Fruit fly (Drosophila melanogaster) whole organism, adult: ENCODE data around the gene Cbp80.

Source experiments
- CG11617 ChIP-seq: fragments of 200-800 bp; sonication (Bioruptor generic); optimal IDR thresholded peaks from 2 replicates; lab custom pipeline; 2017; ENCODE audit warnings: mild to moderate bottlenecking, missing biosample characterization, missing genetic modification reagents, missing genetic modification characterization
- CG12768 ChIP-seq: fragments of 200-800 bp; sonication (Bioruptor generic); optimal IDR thresholded peaks from 2 replicates; lab custom pipeline; 2017; ENCODE audit warnings: missing biosample characterization, missing genetic modification characterization, mild to moderate bottlenecking, moderate library complexity, missing genetic modification reagents
- CG14711 ChIP-seq: fragments of 200-800 bp; sonication (Bioruptor generic); optimal IDR thresholded peaks from 2 replicates; lab custom pipeline; 2018; ENCODE audit warnings: missing biosample characterization, mild to moderate bottlenecking, missing genetic modification characterization, moderate library complexity
- CG1620 ChIP-seq: fragments of 200-800 bp; sonication (Bioruptor generic); optimal IDR thresholded peaks from 2 replicates; lab custom pipeline; 2016; ENCODE audit warnings: missing biosample characterization, missing genetic modification characterization
- CG33017 ChIP-seq: fragments of 200-800 bp; sonication (Bioruptor generic); optimal IDR thresholded peaks from 2 replicates; lab custom pipeline; 2018; ENCODE audit warnings: missing biosample characterization, mild to moderate bottlenecking, missing genetic modification characterization, moderate library complexity
- CG5204 ChIP-seq: fragments of 200-800 bp; sonication (Bioruptor generic); optimal IDR thresholded peaks from 2 replicates; lab custom pipeline; 2016; ENCODE audit warnings: missing biosample characterization, missing genetic modification characterization
- CG7045 ChIP-seq: fragments of 200-800 bp; sonication (Bioruptor generic); optimal IDR thresholded peaks from 2 replicates; lab custom pipeline; 2017; ENCODE audit warnings: missing biosample characterization, mild to moderate bottlenecking, missing genetic modification characterization
- CG7101 ChIP-seq: fragments of 200-800 bp; sonication (Bioruptor generic); optimal IDR thresholded peaks from 2 replicates; lab custom pipeline; 2018; ENCODE audit warnings: missing biosample characterization, mild to moderate bottlenecking, missing genetic modification characterization, moderate library complexity
- Clk ChIP-seq: fragments of 200-800 bp; sonication (Bioruptor generic); optimal IDR thresholded peaks from 2 replicates; lab custom pipeline; 2017; ENCODE audit warnings: missing biosample characterization, missing genetic modification characterization
- Crg-1 ChIP-seq: fragments of 200-800 bp; sonication (Bioruptor generic); optimal IDR thresholded peaks from 2 replicates; lab custom pipeline; 2016; ENCODE audit warnings: missing biosample characterization, missing genetic modification characterization
- Hr96 ChIP-seq: fragments of 200-800 bp; sonication (Bioruptor generic); optimal IDR thresholded peaks from 2 replicates; lab custom pipeline; 2016; ENCODE audit warnings: missing biosample characterization, missing genetic modification characterization
- Mnt ChIP-seq: fragments of 200-800 bp; sonication (Bioruptor generic); optimal IDR thresholded peaks from 2 replicates; lab custom pipeline; 2016; ENCODE audit warnings: missing biosample characterization, mild to moderate bottlenecking, missing genetic modification characterization
- bab1 ChIP-seq: fragments of 200-800 bp; sonication (Bioruptor generic); optimal IDR thresholded peaks from 3 replicates; lab custom pipeline; 2019; ENCODE audit warnings: missing biosample characterization, mild to moderate bottlenecking, missing genetic modification characterization, moderate library complexity
- cic ChIP-seq: fragments of 200-800 bp; sonication (Bioruptor generic); optimal IDR thresholded peaks from 2 replicates; lab custom pipeline; 2017; ENCODE audit warnings: missing biosample characterization, mild to moderate bottlenecking, missing genetic modification characterization, moderate library complexity
- cnc ChIP-seq, 2 experiments: fragments of >200 bp; optimal IDR thresholded peaks; 2 replicates each; lab custom pipeline; 2017
- kay ChIP-seq: fragments of 200-800 bp; sonication (Bioruptor generic); peaks from one replicate; lab custom pipeline; 2016; ENCODE audit warnings: missing biosample characterization, missing genetic modification characterization, borderline replicate concordance
- ovo ChIP-seq: fragments of 200-800 bp; sonication (Bioruptor generic); optimal IDR thresholded peaks from 2 replicates; lab custom pipeline; 2016; ENCODE audit warnings: missing biosample characterization, missing genetic modification characterization
- pad ChIP-seq: fragments of 200-800 bp; sonication (Bioruptor generic); optimal IDR thresholded peaks from 3 replicates; lab custom pipeline; 2017; ENCODE audit warnings: missing biosample characterization, missing genetic modification characterization, mild to moderate bottlenecking, moderate library complexity, missing genetic modification reagents
- tj ChIP-seq: fragments of 200-800 bp; sonication (Bioruptor generic); optimal IDR thresholded peaks from 3 replicates; lab custom pipeline; 2017; ENCODE audit warnings: missing biosample characterization, mild to moderate bottlenecking, missing genetic modification characterization, moderate library complexity
- toe ChIP-seq: fragments of 200-800 bp; sonication (Bioruptor generic); optimal IDR thresholded peaks from 2 replicates; lab custom pipeline; 2016; ENCODE audit warnings: missing biosample characterization, missing genetic modification characterization

Cbp80 gene

DNA sequence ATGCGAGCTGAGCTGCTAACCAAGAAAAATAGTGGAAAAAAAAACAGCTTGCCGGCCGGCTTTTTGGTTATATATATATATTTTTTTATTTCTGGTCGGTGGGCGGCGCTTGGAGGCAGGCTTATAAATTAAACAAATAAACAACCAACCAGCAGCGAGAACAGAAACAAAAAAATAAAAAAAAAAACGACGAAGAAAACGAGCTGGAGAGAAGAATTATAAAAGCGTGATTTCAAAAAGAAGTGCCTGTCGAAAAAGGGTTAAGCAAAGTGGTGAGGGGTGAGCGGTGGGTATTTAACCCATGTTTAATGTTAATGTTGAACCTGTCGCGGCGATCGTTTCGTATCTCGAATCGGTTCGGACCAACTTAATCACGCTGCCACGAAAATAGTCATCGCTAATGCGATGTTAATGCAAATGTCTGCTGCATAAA lies 21.4 kb downstream of the Cbp80 start:
- TF ChIP-seq cic (GFP tag; lab: Kevin White, UChicago) (no peak), CG7045 (no peak), CG7101 (tag; lab: Kevin White, UChicago) (no peak), CG14711 (tag; lab: Kevin White, UChicago) (no peak), ovo (GFP tag; lab: Kevin White, UChicago) (no peak), toe (no peak), cnc (optimal IDR thresholded peaks at IDR 0.05; lab: Kevin White, UChicago) (no peak), Crg-1 (GFP tag; lab: Kevin White, UChicago) (no peak), CG11617 (no peak), tj (no peak), pad (GFP tag; lab: Kevin White, UChicago) (no peak), Clk (GFP tag; lab: Kevin White, UChicago) (no peak), Hr96 (no peak), CG12768 (no peak), bab1 (GFP tag; lab: Kevin White, UChicago) (no peak), CG33017 (tag; lab: Kevin White, UChicago) (no peak), CG5204 (no peak), kay (no peak)

DNA sequence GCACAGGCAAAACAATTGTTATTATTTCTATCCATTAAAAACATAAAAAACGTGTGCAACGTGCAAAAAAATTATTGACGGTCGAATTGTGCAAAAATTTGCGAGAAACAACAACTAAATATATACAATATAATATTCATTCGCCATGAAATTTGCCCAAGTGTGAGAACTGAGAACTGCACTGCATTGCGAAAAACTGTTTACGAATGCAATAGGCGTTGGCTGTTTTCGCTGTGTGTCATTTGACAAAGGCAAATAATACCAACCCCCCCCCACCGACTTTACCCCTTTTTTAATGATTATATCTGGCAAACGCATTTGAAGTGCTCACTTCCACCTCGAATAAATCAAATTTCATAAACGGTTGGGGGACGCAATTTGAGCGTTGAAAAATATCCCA lies 25.2 kb downstream of the Cbp80 start:
- TF ChIP-seq kay, result peak; percentile 72
- TF ChIP-seq pad (GFP tag; lab: Kevin White, UChicago), result peak; percentile 7
- no peak for TF ChIP-seq CG5204
- peak; percentile 99 for TF ChIP-seq tj

- TF ChIP-seq CG14711 (tag; lab: Kevin White, UChicago) (no peak), Crg-1 (GFP tag; lab: Kevin White, UChicago) (no peak), cnc (optimal IDR thresholded peaks at IDR 0.05; lab: Kevin White, UChicago) (no peak), Hr96 (no peak), toe (no peak), CG5204 (no peak), pad (GFP tag; lab: Kevin White, UChicago) (no peak), ovo (GFP tag; lab: Kevin White, UChicago) (no peak), cic (GFP tag; lab: Kevin White, UChicago) (no peak), CG1620 (GFP tag; lab: Kevin White, UChicago) (no peak), CG7101 (tag; lab: Kevin White, UChicago) (no peak), Clk (GFP tag; lab: Kevin White, UChicago) (no peak), CG12768 (no peak), Mnt (GFP tag; lab: Kevin White, UChicago) (no peak), bab1 (GFP tag; lab: Kevin White, UChicago) (no peak), CG33017 (tag; lab: Kevin White, UChicago) (no peak)
These were observed 27.6 kb downstream of the Cbp80 start for dm6 chrX:4677427-4677826.

dm6 chrX:4678146-4678912 lies 28.5 kb downstream of the Cbp80 start:
- peak; percentile 11 for TF ChIP-seq Mnt (GFP tag; lab: Kevin White, UChicago)
- TF ChIP-seq CG14711 (tag; lab: Kevin White, UChicago), result no peak

dm6 chrX:4678913-4679812 lies 29.3 kb downstream of the Cbp80 start, which contains the start of gene fzr:
fzr (minus strand) TSS chrX:4679537.
- TF ChIP-seq Mnt (GFP tag; lab: Kevin White, UChicago) (no peak), tj (peak; percentile 10), Crg-1 (GFP tag; lab: Kevin White, UChicago) (no peak), CG12768 (no peak), CG1620 (GFP tag; lab: Kevin White, UChicago) (no peak), CG7101 (tag; lab: Kevin White, UChicago) (no peak), Hr96 (no peak), CG7045 (no peak), cic (GFP tag; lab: Kevin White, UChicago) (no peak), CG5204 (no peak), Clk (GFP tag; lab: Kevin White, UChicago) (no peak), cnc (optimal IDR thresholded peaks at IDR 0.05; lab: Kevin White, UChicago) (no peak), pad (GFP tag; lab: Kevin White, UChicago) (peak; percentile 98), ovo (GFP tag; lab: Kevin White, UChicago) (peak; percentile 93), CG14711 (tag; lab: Kevin White, UChicago) (no peak), kay (no peak), bab1 (GFP tag; lab: Kevin White, UChicago) (peak; percentile 15), CG11617 (no peak), toe (no peak), CG33017 (tag; lab: Kevin White, UChicago) (no peak)

- TF ChIP-seq CG5204 (peak; percentile 45), toe (peak; percentile 16), CG7045 (peak; percentile 10), cic (GFP tag; lab: Kevin White, UChicago) (no peak), CG11617 (peak; percentile 39), Crg-1 (GFP tag; lab: Kevin White, UChicago) (peak; percentile 35), Mnt (GFP tag; lab: Kevin White, UChicago) (no peak), CG14711 (tag; lab: Kevin White, UChicago) (peak; percentile 24), tj (no peak), CG7101 (tag; lab: Kevin White, UChicago) (peak; percentile 38), Hr96 (peak; percentile 10), CG33017 (tag; lab: Kevin White, UChicago) (peak; percentile 52), kay (peak; percentile 61), pad (GFP tag; lab: Kevin White, UChicago) (no peak), CG1620 (GFP tag; lab: Kevin White, UChicago) (peak; percentile 10)
These were observed 30.1 kb downstream of the Cbp80 start for dm6 chrX:4679813-4680381.
